Worm (Caenorhabditis elegans) whole organism, midembryonic: Measurements from ENCODE around the gene daf-4.

Source experiments
- cog-1 ChIP-seq: sonication (generic microtip); optimal IDR thresholded peaks from 2 replicates; lab custom pipeline; 2016; ENCODE audit warnings: missing genetic modification characterization, missing compliant biosample characterization
- med-1 ChIP-seq: sonication (generic microtip); optimal IDR thresholded peaks from 2 replicates; lab custom pipeline; 2017; ENCODE audit warnings: missing genetic modification characterization, mild to moderate bottlenecking, missing compliant biosample characterization, antibody characterized with exemption, missing genetic modification reagents; ENCODE audit not compliant: insufficient read depth
- tab-1 ChIP-seq: fragments of 200-800 bp; sonication (Bioruptor generic); IDR thresholded peaks from 2 replicates; pipeline ENCODE4 v1.3.6; 2022; ENCODE audit warnings: missing genetic modification characterization, missing compliant biosample characterization
- ztf-29 ChIP-seq: fragments of 200-800 bp; sonication (Bioruptor generic); IDR thresholded peaks from 2 replicates; pipeline ENCODE4 v1.3.6; 2022; ENCODE audit warnings: missing genetic modification reagents, missing genetic modification characterization, missing compliant biosample characterization

DNA sequence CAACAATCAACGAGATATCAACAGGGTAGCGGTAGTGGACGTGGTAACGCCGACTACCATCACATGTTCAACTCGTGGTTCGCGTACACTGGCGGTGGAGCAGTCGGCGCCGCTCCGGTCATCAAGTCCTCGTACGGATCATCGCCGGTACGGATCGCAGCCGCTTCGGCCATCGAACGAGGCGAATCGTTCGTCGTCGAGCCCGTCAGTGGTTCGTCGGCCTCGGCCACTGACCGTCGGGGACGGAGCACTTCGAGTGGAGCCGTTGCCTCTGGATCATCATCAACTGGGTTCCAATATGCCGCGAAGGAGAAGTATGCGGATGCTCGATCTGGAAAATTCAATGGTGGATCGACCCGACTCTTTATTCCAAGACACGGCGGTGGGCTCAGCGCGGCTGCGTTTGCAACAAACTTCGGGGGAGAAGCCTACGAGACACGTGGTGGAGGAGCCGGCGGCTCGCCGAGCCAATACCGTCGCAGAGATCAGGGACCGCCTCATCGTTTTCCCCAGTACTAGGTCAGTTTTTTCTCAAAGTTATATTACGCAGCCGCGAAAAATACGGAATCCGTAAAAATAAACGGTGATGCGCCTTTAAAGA is 50.5 kb downstream of the daf-4 start:
- TF ChIP-seq tab-1 (GFP tag; lab: Robert Waterston, UW), result no peak
- TF ChIP-seq cog-1 (tag; lab: Kevin White, UChicago), result no peak
- TF ChIP-seq ztf-29 (GFP tag; lab: Robert Waterston, UW), result no peak
- no peak for TF ChIP-seq med-1 (GFP tag; lab: Kevin White, UChicago)
